Fruit fly (Drosophila melanogaster): ENCODE measurements around the gene CG1677.
A peak's percentile ranks its signal among the peaks of the same experiment; 100 is the strongest.

The CG1677 gene

dm6 chrX:7319053-7319702, 86.4 kb downstream of the CG1677 start (continued):
- no peak for TF ChIP-seq CG9876 (GFP tag; optimal IDR thresholded peaks at IDR 0.05)
- peak; percentile 25 for TF ChIP-seq sima (GFP tag; optimal IDR thresholded peaks at IDR 0.05)
- no peak for TF ChIP-seq pfk (GFP tag; optimal IDR thresholded peaks at IDR 0.05)
- TF ChIP-seq D19A (tag; optimal IDR thresholded peaks at IDR 0.05) = peak; percentile 84
- peak; percentile 28 for TF ChIP-seq disco-r (GFP tag; optimal IDR thresholded peaks at IDR 0.05)
- peak; percentile 10 for TF ChIP-seq odd (GFP tag; optimal IDR thresholded peaks at IDR 0.05)
- TF ChIP-seq Nf-YC (tag; optimal IDR thresholded peaks at IDR 0.05) = no peak
- peak; percentile 74 for TF ChIP-seq CG8359 (GFP tag; optimal IDR thresholded peaks at IDR 0.05; ENCODE audit: borderline replicate concordance)
- peak; percentile 94 for TF ChIP-seq CG18262 (tag; optimal IDR thresholded peaks at IDR 0.05)
- TF ChIP-seq ro (GFP tag; IDR thresholded peaks at IDR 0.05) = no peak
- TF ChIP-seq inv (GFP tag; IDR thresholded peaks at IDR 0.05; ENCODE audit: partially characterized antibody) = no peak
- peak; percentile 22 for TF ChIP-seq CrebB (tag; optimal IDR thresholded peaks at IDR 0.05)
- TF ChIP-seq caup (GFP tag; optimal IDR thresholded peaks at IDR 0.05; ENCODE audit: severe bottlenecking) = no peak
- TF ChIP-seq Xrp1 (GFP tag; IDR thresholded peaks at IDR 0.05) = peak; percentile 85
- TF ChIP-seq fd64A (GFP tag; optimal IDR thresholded peaks at IDR 0.05) = peak; percentile 50
- no peak for TF ChIP-seq cas (GFP tag; IDR thresholded peaks at IDR 0.05)
- peak; percentile 75 to 86 for TF ChIP-seq chif (GFP tag; optimal IDR thresholded peaks at IDR 0.05)
- TF ChIP-seq Dad (GFP tag; optimal IDR thresholded peaks at IDR 0.05) = peak; percentile 44
- no peak for TF ChIP-seq dysf (GFP tag; IDR thresholded peaks at IDR 0.05)
- TF ChIP-seq Blimp-1 (GFP tag; optimal IDR thresholded peaks at IDR 0.05) = peak; percentile 87
- TF ChIP-seq CG17186 (GFP tag; optimal IDR thresholded peaks at IDR 0.05) = peak; percentile 64
- peak; percentile 62 for TF ChIP-seq CG1832 (GFP tag; optimal IDR thresholded peaks at IDR 0.05)
- no peak for TF ChIP-seq ftz-f1 (GFP tag; optimal IDR thresholded peaks at IDR 0.05)
- peak; percentile 74 for TF ChIP-seq Camta (GFP tag; optimal IDR thresholded peaks at IDR 0.05)
- peak; percentile 92 for TF ChIP-seq Sry-β (GFP tag; optimal IDR thresholded peaks at IDR 0.05)
- peak; percentile 86 for TF ChIP-seq CG15601 (tag; optimal IDR thresholded peaks at IDR 0.05)
- TF ChIP-seq HHEX (GFP tag; optimal IDR thresholded peaks at IDR 0.05) = peak; percentile 26
- no peak for TF ChIP-seq amos (GFP tag; IDR thresholded peaks at IDR 0.05; ENCODE audit: partially characterized antibody)
- no peak for TF ChIP-seq abd-A (tag; optimal IDR thresholded peaks at IDR 0.05)
- peak; percentile 34; the same call in 1 of the 3 replicates for TF ChIP-seq CG3726 (GFP tag; IDR thresholded peaks at IDR 0.05)
- TF ChIP-seq CG30403 (GFP tag; optimal IDR thresholded peaks at IDR 0.05) = peak; percentile 84
- peak; percentile 51 for TF ChIP-seq CG12155 (GFP tag; optimal IDR thresholded peaks at IDR 0.05)
- TF ChIP-seq CG3847 (GFP tag; IDR thresholded peaks at IDR 0.05) = no peak
- peak; percentile 36 for TF ChIP-seq NC2α (GFP tag; optimal IDR thresholded peaks at IDR 0.05)
- TF ChIP-seq CG10654 (GFP tag; optimal IDR thresholded peaks at IDR 0.05) = peak; percentile 67
- TF ChIP-seq CG2199 (GFP tag; IDR thresholded peaks at IDR 0.05) = no peak
- TF ChIP-seq pan (optimal IDR thresholded peaks at IDR 0.05) = no peak
- TF ChIP-seq pan (GFP tag; optimal IDR thresholded peaks at IDR 0.05 in 1 of 2, IDR thresholded peaks at IDR 0.05 in 1 of 2) = peak in 1 of 2 experiments; percentile 52
- peak; percentile 49 for TF ChIP-seq CG2116 (GFP tag; optimal IDR thresholded peaks at IDR 0.05)
- no peak for TF ChIP-seq br (optimal IDR thresholded peaks at IDR 0.05)
- TF ChIP-seq CG2120 (GFP tag; optimal IDR thresholded peaks at IDR 0.05) = no peak
- no peak for TF ChIP-seq zfh2 (GFP tag; optimal IDR thresholded peaks at IDR 0.05)
- TF ChIP-seq Trl (optimal IDR thresholded peaks at IDR 0.05) = no peak
- peak; percentile 79 for TF ChIP-seq Trl (GFP tag; optimal IDR thresholded peaks at IDR 0.05)
- peak; percentile 33 for TF ChIP-seq btn (GFP tag; optimal IDR thresholded peaks at IDR 0.05)
- TF ChIP-seq fu2 (GFP tag; optimal IDR thresholded peaks at IDR 0.05) = no peak
- TF ChIP-seq fd3F (GFP tag; optimal IDR thresholded peaks at IDR 0.05) = no peak
- no peak for TF ChIP-seq CG7963 (GFP tag; IDR thresholded peaks at IDR 0.05; ENCODE audit: partially characterized antibody)
- no peak for TF ChIP-seq CG3995 (GFP tag; optimal IDR thresholded peaks at IDR 0.05)
- peak; percentile 70 for TF ChIP-seq Atf3 (GFP tag; optimal IDR thresholded peaks at IDR 0.05)
- TF ChIP-seq cg (GFP tag; optimal IDR thresholded peaks at IDR 0.05) = peak; percentile 4

Data from whole organism, embryonic.